Worm (Caenorhabditis elegans): ENCODE results near the gene srx-22.

srx-22 gene

ce11 chrV:664337-664847 lies 15.4 kb upstream of the srx-22 start, which contains the start of the genes F31F4.11 and srh-266:
F31F4.11 (minus strand) TSS chrV:664437.
srh-266 (plus strand) TSS chrV:664797.
- TF ChIP-seq rbr-2 (tag; optimal IDR thresholded peaks at IDR 0.05) (no peak), dpl-1 (GFP tag; optimal IDR thresholded peaks at IDR 0.05) (no peak)

ce11 chrV:667459-667858 lies 12.3 kb upstream of the srx-22 start, which contains the start of gene nhr-180:
nhr-180 (minus strand) TSS chrV:667510.
- TF ChIP-seq nhr-77 (tag; optimal IDR thresholded peaks at IDR 0.05) = peak; percentile 6
- TF ChIP-seq mes-2 (tag; optimal IDR thresholded peaks at IDR 0.05; ENCODE audit: poor library complexity, severe bottlenecking) = no peak
- TF ChIP-seq nhr-28 (tag; optimal IDR thresholded peaks at IDR 0.05) = peak; percentile 39
- 0 out of 2 replicates have a peak, but pooled peaks have one; percentile 12 for TF ChIP-seq hmg-1.1 (GFP tag; IDR thresholded peaks at IDR 0.05)
- TF ChIP-seq nhr-41 (GFP tag; IDR thresholded peaks at IDR 0.05) = no peak
- TF ChIP-seq gei-8 (GFP tag; optimal IDR thresholded peaks at IDR 0.05) = no peak
- TF ChIP-seq dmd-6 (GFP tag; IDR thresholded peaks at IDR 0.05) = peak; percentile 61; the same call in 1 of the 2 replicates
- peak; percentile 33 for TF ChIP-seq mxl-3 (GFP tag; optimal IDR thresholded peaks at IDR 0.05)
- peak; percentile 13 for TF ChIP-seq aha-1 (tag)
- no peak for TF ChIP-seq Y105C5A.15 (GFP tag; IDR thresholded peaks at IDR 0.05)
- peak; percentile 58 for TF ChIP-seq duxl-1 (tag; optimal IDR thresholded peaks at IDR 0.05; ENCODE audit: poor library complexity)
- no peak for TF ChIP-seq F44E2.7 (GFP tag; IDR thresholded peaks at IDR 0.05)
- TF ChIP-seq mdl-1 (tag; optimal IDR thresholded peaks at IDR 0.05) = peak; percentile 37 to 74
- TF ChIP-seq F37D6.2 (tag; optimal IDR thresholded peaks at IDR 0.05) = no peak
- peak; percentile 69 for TF ChIP-seq hlh-30 (tag; optimal IDR thresholded peaks at IDR 0.05; ENCODE audit: insufficient read depth)
- TF ChIP-seq snpc-1.2 (GFP tag; IDR thresholded peaks at IDR 0.05) = no peak

ce11 chrV:671342-671741 lies 8.4 kb upstream of the srx-22 start, which contains the start of gene sru-24:
sru-24 (minus strand) TSS chrV:671442.
- no peak for TF ChIP-seq lsy-2 (tag; optimal IDR thresholded peaks at IDR 0.05)
- no peak for TF ChIP-seq unc-39 (tag; optimal IDR thresholded peaks at IDR 0.05)
- no peak for TF ChIP-seq unc-62 (GFP tag; optimal IDR thresholded peaks at IDR 0.05 in 1 of 2)
- no peak for TF ChIP-seq unc-62 (tag; optimal IDR thresholded peaks at IDR 0.05)
- TF ChIP-seq lin-29 (GFP tag; IDR thresholded peaks at IDR 0.05) = no peak
- TF ChIP-seq hlh-11 (tag; optimal IDR thresholded peaks at IDR 0.05) = no peak
- no peak for TF ChIP-seq egl-43 (GFP tag; IDR thresholded peaks at IDR 0.05)

- TF ChIP-seq ces-1 (GFP tag; optimal IDR thresholded peaks at IDR 0.05) (no peak), F26F4.8 (GFP tag; conservative IDR thresholded peaks at IDR 0.05) (no peak), lin-38 (GFP tag; IDR thresholded peaks at IDR 0.05) (no peak), sdz-12 (GFP tag; optimal IDR thresholded peaks at IDR 0.05) (no peak), cey-2 (tag; optimal IDR thresholded peaks at IDR 0.05; ENCODE audit: borderline replicate concordance, insufficient read depth) (no peak), lsy-2 (tag; optimal IDR thresholded peaks at IDR 0.05) (no peak), lim-7 (GFP tag; IDR thresholded peaks at IDR 0.05) (no peak), lin-13 (GFP tag; optimal IDR thresholded peaks at IDR 0.05) (no peak), nhr-11 (tag; optimal IDR thresholded peaks at IDR 0.05) (no peak), nhr-48 (tag; optimal IDR thresholded peaks at IDR 0.05) (no peak), daf-8 (GFP tag; IDR thresholded peaks at IDR 0.05) (no peak), dve-1 (tag; optimal IDR thresholded peaks at IDR 0.05; ENCODE audit: insufficient read depth) (no peak)
These were observed 5.5 kb upstream of the srx-22 start, which contains the start of gene sru-25 for ce11 chrV:674213-674612. sru-25 (minus strand) TSS chrV:674313.
